Fruit fly (Drosophila melanogaster) whole organism, prepupa: Measurements from ENCODE around the gene CG8003.

Experiments used
- CG10631 ChIP-seq: fragments of 200-800 bp; sonication (Bioruptor generic); optimal IDR thresholded peaks from 2 replicates; lab custom pipeline; 2016; ENCODE audit warnings: missing biosample characterization, missing genetic modification characterization
- CG11762 ChIP-seq: fragments of 200-800 bp; sonication (Bioruptor generic); optimal IDR thresholded peaks from 3 replicates; lab custom pipeline; 2016; ENCODE audit warnings: missing biosample characterization, missing genetic modification characterization; ENCODE audit not compliant: insufficient read depth
- CG11902 ChIP-seq: fragments of 200-800 bp; sonication (Bioruptor generic); optimal IDR thresholded peaks from 3 replicates; lab custom pipeline; 2016; ENCODE audit warnings: missing biosample characterization, missing genetic modification characterization
- CG1621 ChIP-seq: fragments of 200-800 bp; sonication (Bioruptor generic); optimal IDR thresholded peaks from 3 replicates; lab custom pipeline; 2018; ENCODE audit warnings: missing biosample characterization, mild to moderate bottlenecking, missing genetic modification characterization
- CG16779 ChIP-seq: fragments of 200-800 bp; sonication (Bioruptor generic); optimal IDR thresholded peaks from 3 replicates; lab custom pipeline; 2017; ENCODE audit warnings: missing biosample characterization, mild to moderate bottlenecking, missing genetic modification characterization
- CG3032 ChIP-seq: fragments of 200-800 bp; optimal IDR thresholded peaks from 2 replicates; lab custom pipeline; 2019; ENCODE audit warnings: missing biosample characterization, mild to moderate bottlenecking, missing genetic modification characterization, moderate library complexity
- CG31627 ChIP-seq: fragments of 200-800 bp; sonication (Bioruptor generic); optimal IDR thresholded peaks from 3 replicates; lab custom pipeline; 2016; ENCODE audit warnings: missing biosample characterization, missing genetic modification characterization
- CG32006 ChIP-seq: fragments of 200-800 bp; sonication (Bioruptor generic); optimal IDR thresholded peaks from 3 replicates; lab custom pipeline; 2017; ENCODE audit warnings: missing biosample characterization, mild to moderate bottlenecking, missing genetic modification characterization
- CG34406 ChIP-seq: fragments of 200-800 bp; sonication (Bioruptor generic); optimal IDR thresholded peaks from 3 replicates; lab custom pipeline; 2016; ENCODE audit warnings: missing biosample characterization, missing genetic modification characterization
- CG3919 ChIP-seq: fragments of 200-800 bp; sonication (Bioruptor generic); optimal IDR thresholded peaks from 3 replicates; lab custom pipeline; 2016; ENCODE audit warnings: missing biosample characterization, missing genetic modification characterization
- CG4318 ChIP-seq: fragments of 200-800 bp; sonication (Bioruptor generic); optimal IDR thresholded peaks from 3 replicates; lab custom pipeline; 2017; ENCODE audit warnings: missing biosample characterization, mild to moderate bottlenecking, missing genetic modification characterization
- CG6276 ChIP-seq: fragments of 200-800 bp; sonication (Bioruptor generic); optimal IDR thresholded peaks from 2 replicates; lab custom pipeline; 2017; ENCODE audit warnings: missing biosample characterization, mild to moderate bottlenecking, missing genetic modification characterization
- CG6792 ChIP-seq: fragments of 200-800 bp; sonication (Bioruptor generic); optimal IDR thresholded peaks from 3 replicates; lab custom pipeline; 2016; ENCODE audit warnings: missing biosample characterization, missing genetic modification characterization
- CG6808 ChIP-seq: fragments of 200-800 bp; sonication (Bioruptor generic); optimal IDR thresholded peaks from 3 replicates; lab custom pipeline; 2017; ENCODE audit warnings: missing biosample characterization, missing genetic modification characterization, mild to moderate bottlenecking, moderate library complexity, missing genetic modification reagents
- CG6854 ChIP-seq: fragments of 200-800 bp; sonication (Bioruptor generic); optimal IDR thresholded peaks from 2 replicates; lab custom pipeline; 2017; ENCODE audit warnings: missing biosample characterization, mild to moderate bottlenecking, missing genetic modification characterization
- CG7368 ChIP-seq: fragments of 200-800 bp; sonication (Bioruptor generic); optimal IDR thresholded peaks from 3 replicates; lab custom pipeline; 2016; ENCODE audit warnings: missing biosample characterization, missing genetic modification characterization
- CG8119 ChIP-seq: fragments of 200-800 bp; sonication (Bioruptor generic); IDR thresholded peaks from 3 replicates; pipeline ENCODE4 v1.3.6; 2022; ENCODE audit warnings: missing biosample characterization, missing genetic modification characterization
- CG8319 ChIP-seq: fragments of 200-800 bp; sonication (Bioruptor generic); optimal IDR thresholded peaks from 3 replicates; lab custom pipeline; 2016; ENCODE audit warnings: missing biosample characterization, missing genetic modification characterization
- CG8632 ChIP-seq: fragments of 200-800 bp; sonication (Bioruptor generic); optimal IDR thresholded peaks from 3 replicates; lab custom pipeline; 2016; ENCODE audit warnings: missing biosample characterization, missing genetic modification characterization
- CG9139 ChIP-seq: fragments of 200-800 bp; sonication (Bioruptor generic); optimal IDR thresholded peaks from 3 replicates; lab custom pipeline; 2017; ENCODE audit warnings: missing biosample characterization, mild to moderate bottlenecking, missing genetic modification characterization
- Eip75B ChIP-seq: fragments of 200-800 bp; sonication (Bioruptor generic); optimal IDR thresholded peaks from 3 replicates; lab custom pipeline; 2016; ENCODE audit warnings: missing biosample characterization, missing genetic modification characterization
- Eip78C ChIP-seq: fragments of 200-800 bp; sonication (Bioruptor generic); peaks from one replicate; lab custom pipeline; 2016; ENCODE audit warnings: missing biosample characterization, missing genetic modification characterization
- Eip93F ChIP-seq: fragments of 200-800 bp; sonication (Bioruptor generic); optimal IDR thresholded peaks from 2 replicates; lab custom pipeline; 2016; ENCODE audit warnings: missing biosample characterization, mild to moderate bottlenecking, missing genetic modification characterization
- Gug ChIP-seq: fragments of 200-800 bp; sonication (Bioruptor generic); IDR thresholded peaks from 2 replicates; pipeline ENCODE4 v1.3.6; 2022; ENCODE audit warnings: missing biosample characterization, missing genetic modification characterization
- Hr38 ChIP-seq: sonication (Bioruptor generic); optimal IDR thresholded peaks from 2 replicates; lab custom pipeline; 2016; ENCODE audit warnings: missing biosample characterization, missing genetic modification characterization
- Hr39 ChIP-seq: fragments of 200-800 bp; sonication (Bioruptor generic); optimal IDR thresholded peaks from 2 replicates; lab custom pipeline; 2016; ENCODE audit warnings: missing biosample characterization, missing genetic modification characterization
- Hr4 ChIP-seq: fragments of 200-800 bp; sonication (Bioruptor generic); optimal IDR thresholded peaks from 3 replicates; lab custom pipeline; 2016; ENCODE audit warnings: missing biosample characterization, missing genetic modification characterization
- Lpt ChIP-seq: fragments of 200-800 bp; sonication (Bioruptor generic); optimal IDR thresholded peaks from 3 replicates; lab custom pipeline; 2016; ENCODE audit warnings: missing biosample characterization, missing genetic modification characterization
- Met ChIP-seq: fragments of 200-800 bp; sonication (Bioruptor generic); optimal IDR thresholded peaks from 3 replicates; lab custom pipeline; 2016; ENCODE audit warnings: missing biosample characterization, missing genetic modification characterization
- OdsH ChIP-seq: fragments of 200-800 bp; sonication (Bioruptor generic); optimal IDR thresholded peaks from 3 replicates; lab custom pipeline; 2016; ENCODE audit warnings: missing biosample characterization, missing genetic modification characterization
- Sox102F ChIP-seq: fragments of 200-800 bp; sonication (Bioruptor generic); optimal IDR thresholded peaks from 2 replicates; lab custom pipeline; 2016; ENCODE audit warnings: missing biosample characterization, mild to moderate bottlenecking, missing genetic modification characterization
- Sox14 ChIP-seq: fragments of 200-800 bp; sonication (Bioruptor generic); optimal IDR thresholded peaks from 3 replicates; lab custom pipeline; 2016; ENCODE audit warnings: missing biosample characterization, missing genetic modification characterization
- achi ChIP-seq: fragments of 200-800 bp; sonication (Bioruptor generic); optimal IDR thresholded peaks from 3 replicates; lab custom pipeline; 2016; ENCODE audit warnings: missing biosample characterization, missing genetic modification characterization
- acj6 ChIP-seq: fragments of 200-800 bp; sonication (Bioruptor generic); optimal IDR thresholded peaks from 3 replicates; lab custom pipeline; 2016; ENCODE audit warnings: missing biosample characterization, missing genetic modification characterization
- cyc ChIP-seq: fragments of 200-800 bp; sonication (Bioruptor generic); optimal IDR thresholded peaks from 3 replicates; lab custom pipeline; 2016; ENCODE audit warnings: missing biosample characterization, missing genetic modification characterization
- dsx ChIP-seq: fragments of 200-800 bp; optimal IDR thresholded peaks from 3 replicates; lab custom pipeline; 2019; ENCODE audit warnings: missing biosample characterization, mild to moderate bottlenecking, missing genetic modification characterization, moderate library complexity; ENCODE audit not compliant: poor library complexity, severe bottlenecking
- eg ChIP-seq: fragments of 200-800 bp; sonication (Bioruptor generic); IDR thresholded peaks from 3 replicates; pipeline ENCODE4 v1.3.6; 2022; ENCODE audit warnings: missing biosample characterization, missing genetic modification characterization
- esn ChIP-seq: fragments of 200-800 bp; sonication (Bioruptor generic); optimal IDR thresholded peaks from 2 replicates; lab custom pipeline; 2016; ENCODE audit warnings: missing biosample characterization, mild to moderate bottlenecking, missing genetic modification characterization, moderate library complexity
- fd59A ChIP-seq: fragments of 200-800 bp; sonication (Bioruptor generic); optimal IDR thresholded peaks from 2 replicates; lab custom pipeline; 2017; ENCODE audit warnings: missing biosample characterization, mild to moderate bottlenecking, missing genetic modification characterization, missing genetic modification reagents
- fd85E ChIP-seq: fragments of 200-800 bp; sonication (Bioruptor generic); optimal IDR thresholded peaks from 3 replicates; lab custom pipeline; 2016; ENCODE audit warnings: missing biosample characterization, missing genetic modification characterization
- lz ChIP-seq: fragments of 200-800 bp; sonication (Bioruptor generic); optimal IDR thresholded peaks from 3 replicates; lab custom pipeline; 2016; ENCODE audit warnings: missing biosample characterization, missing genetic modification characterization
- net ChIP-seq: fragments of 200-800 bp; sonication (Bioruptor generic); optimal IDR thresholded peaks from 3 replicates; lab custom pipeline; 2016; ENCODE audit warnings: missing biosample characterization, missing genetic modification characterization
- salr ChIP-seq, 2 experiments: fragments of 200-800 bp; sonication (Bioruptor generic); optimal IDR thresholded peaks; 3 replicates each; lab custom pipeline; 2016 to 2018; ENCODE audit warnings: missing biosample characterization in 2 of 2, missing genetic modification characterization in 2 of 2, mild to moderate bottlenecking in 1 of 2
- spab ChIP-seq: fragments of 200-800 bp; sonication (Bioruptor generic); optimal IDR thresholded peaks from 2 replicates; lab custom pipeline; 2017; ENCODE audit warnings: missing biosample characterization, mild to moderate bottlenecking, missing genetic modification characterization, missing genetic modification reagents
- ss ChIP-seq, 2 experiments: fragments of 200-800 bp; sonication (Bioruptor generic); optimal IDR thresholded peaks; 2 replicates in 1 of 2; 3 replicates in 1 of 2; lab custom pipeline; 2017 to 2018; ENCODE audit warnings: mild to moderate bottlenecking in 2 of 2, missing biosample characterization in 2 of 2, missing genetic modification characterization in 2 of 2, moderate library complexity in 1 of 2
- svp ChIP-seq: fragments of 200-800 bp; sonication (Bioruptor generic); peaks from one replicate; lab custom pipeline; 2016; ENCODE audit warnings: missing biosample characterization, missing genetic modification characterization
- topi ChIP-seq: fragments of 200-800 bp; sonication (Bioruptor generic); optimal IDR thresholded peaks from 3 replicates; lab custom pipeline; 2016; ENCODE audit warnings: missing biosample characterization, missing genetic modification characterization

Gene CG8003

dm6 chr3L:10704482-10704993 lies 43.3 kb downstream of the CG8003 start (continued):
- TF ChIP-seq CG16779 (tag; lab: Kevin White, UChicago) = no peak
- TF ChIP-seq Met (GFP tag; lab: Kevin White, UChicago) = peak; percentile 16
- no peak for TF ChIP-seq cyc (GFP tag; lab: Kevin White, UChicago)
- TF ChIP-seq CG6792 (GFP tag; lab: Kevin White, UChicago) = peak; percentile 13
- no peak for TF ChIP-seq CG6854
- TF ChIP-seq CG9139 = no peak
- TF ChIP-seq CG6808 (GFP tag; lab: Kevin White, UChicago) = peak; percentile 31
- TF ChIP-seq Eip78C (GFP tag; lab: Kevin White, UChicago) = peak; percentile 70
- TF ChIP-seq CG8119 = peak; percentile 63
- no peak for TF ChIP-seq CG11762 (GFP tag; lab: Kevin White, UChicago)
- peak; percentile 23 for TF ChIP-seq CG3919 (GFP tag; lab: Kevin White, UChicago)
- peak; percentile 28 for TF ChIP-seq CG34406
- TF ChIP-seq CG31627 = no peak
- TF ChIP-seq Sox14 (GFP tag; lab: Kevin White, UChicago) = no peak
- no peak for TF ChIP-seq Hr39 (GFP tag; lab: Kevin White, UChicago)
- peak; percentile 35 for TF ChIP-seq net (GFP tag; lab: Kevin White, UChicago)
- no peak for TF ChIP-seq CG7368 (GFP tag; lab: Kevin White, UChicago)
- TF ChIP-seq CG11902 (GFP tag; lab: Kevin White, UChicago) = no peak
- TF ChIP-seq lz (GFP tag; lab: Kevin White, UChicago) = no peak
- TF ChIP-seq achi (GFP tag; lab: Kevin White, UChicago) = peak; percentile 20
- peak; percentile 30 for TF ChIP-seq esn (GFP tag; lab: Kevin White, UChicago)
- TF ChIP-seq CG4318 (GFP tag; lab: Kevin White, UChicago) = no peak
- peak in 1 of 2 experiments; percentile 51 for TF ChIP-seq ss (GFP tag; optimal IDR thresholded peaks at IDR 0.05; lab: Kevin White, UChicago)
- peak; percentile 45; the same call in 1 of the 3 replicates for TF ChIP-seq eg
- TF ChIP-seq spab (GFP tag; lab: Kevin White, UChicago) = peak; percentile 30

- peak; percentile 19 for TF ChIP-seq fd85E
- TF ChIP-seq CG32006 = peak; percentile 91
- peak; percentile 42 for TF ChIP-seq Sox102F (GFP tag; lab: Kevin White, UChicago)
- peak; percentile 78 for TF ChIP-seq svp
- TF ChIP-seq CG10631 (GFP tag; lab: Kevin White, UChicago) = peak; percentile 20
- TF ChIP-seq CG11762 (GFP tag; lab: Kevin White, UChicago) = peak; percentile 50
- peak; percentile 26 for TF ChIP-seq Eip75B
- TF ChIP-seq salr (GFP tag; optimal IDR thresholded peaks at IDR 0.05; lab: Kevin White, UChicago) = peak in 1 of 2 experiments; percentile 47
- peak; percentile 14 for TF ChIP-seq Eip93F (GFP tag; lab: Kevin White, UChicago)
- TF ChIP-seq CG7368 (GFP tag; lab: Kevin White, UChicago) = peak; percentile 31
- peak; percentile 48 for TF ChIP-seq topi (GFP tag; lab: Kevin White, UChicago)
- TF ChIP-seq CG6276 (GFP tag; lab: Kevin White, UChicago) = peak; percentile 69
- TF ChIP-seq Hr38 (GFP tag; lab: Kevin White, UChicago) = no peak
- TF ChIP-seq fd59A = no peak
- TF ChIP-seq Met (GFP tag; lab: Kevin White, UChicago) = peak; percentile 38
- peak; percentile 78 for TF ChIP-seq Hr4 (GFP tag; lab: Kevin White, UChicago)
- TF ChIP-seq CG31627 = peak; percentile 32
- peak; percentile 11 for TF ChIP-seq CG6808 (GFP tag; lab: Kevin White, UChicago)
- peak; percentile 79 for TF ChIP-seq CG4318 (GFP tag; lab: Kevin White, UChicago)
- no peak for TF ChIP-seq spab (GFP tag; lab: Kevin White, UChicago)
- TF ChIP-seq OdsH (GFP tag; lab: Kevin White, UChicago) = peak; percentile 72
- no peak for TF ChIP-seq CG9139
- peak; percentile 53 for TF ChIP-seq net (GFP tag; lab: Kevin White, UChicago)
- TF ChIP-seq CG8119 = peak; percentile 89
- no peak for TF ChIP-seq CG1621 (tag; lab: Kevin White, UChicago)
- TF ChIP-seq CG6792 (GFP tag; lab: Kevin White, UChicago) = peak; percentile 59
- no peak for TF ChIP-seq CG6854
- TF ChIP-seq CG3032 (tag; lab: Kevin White, UChicago) = peak; percentile 23
- peak; percentile 19 for TF ChIP-seq Sox14 (GFP tag; lab: Kevin White, UChicago)
- TF ChIP-seq dsx (GFP tag; lab: Kevin White, UChicago) = no peak
- TF ChIP-seq Gug (GFP tag; lab: Robert Waterston, UW) = peak; percentile 39
- TF ChIP-seq CG8319 (GFP tag; lab: Kevin White, UChicago) = no peak
- peak; percentile 74 for TF ChIP-seq Lpt (GFP tag; lab: Kevin White, UChicago)
- peak; percentile 50 for TF ChIP-seq CG8632 (GFP tag; lab: Kevin White, UChicago)
- peak; percentile 65 for TF ChIP-seq CG3919 (GFP tag; lab: Kevin White, UChicago)
- peak; percentile 29 for TF ChIP-seq CG16779 (tag; lab: Kevin White, UChicago)
- TF ChIP-seq acj6 (GFP tag; lab: Kevin White, UChicago) = peak; percentile 63
Observed at dm6 chr3L:10709132-10709531, 47.9 kb downstream of the CG8003 start.
